Fruit fly (Drosophila melanogaster): ENCODE measurements around the gene Acbp5.

Acbp5 gene

DNA sequence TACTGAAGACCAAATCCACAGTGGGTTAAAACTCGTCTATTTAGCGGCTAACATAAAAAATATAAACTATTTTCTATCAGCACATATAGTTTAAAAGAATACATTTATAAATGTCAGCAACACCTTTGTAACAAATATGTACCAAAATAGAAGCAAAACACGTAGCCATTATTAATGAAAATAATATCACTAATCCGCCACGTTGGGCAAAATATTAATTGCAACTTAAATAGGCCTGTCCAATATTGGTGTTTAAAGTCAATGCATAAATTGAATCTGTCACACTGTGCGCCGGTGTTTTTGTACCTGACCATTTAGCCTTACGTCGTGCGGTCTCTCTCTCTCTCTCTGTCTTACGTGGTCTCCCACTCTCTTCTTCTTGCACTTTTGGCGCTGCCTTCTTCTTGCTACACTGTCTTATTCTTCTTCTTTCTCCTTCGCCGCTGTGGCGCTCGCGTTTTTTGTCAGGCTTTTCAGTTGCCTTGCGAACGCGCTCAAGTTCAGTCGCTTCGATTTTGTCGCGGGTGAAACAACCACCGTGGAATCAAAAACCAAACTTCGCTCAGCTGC lies 22.3 kb downstream of the Acbp5 start (continued):
- TF ChIP-seq slou (GFP tag; optimal IDR thresholded peaks at IDR 0.05) (peak; percentile 80), Fer3 (tag; optimal IDR thresholded peaks at IDR 0.05) (peak; percentile 92), Mrtf (GFP tag; IDR thresholded peaks at IDR 0.05) (peak; percentile 97), CG4617 (GFP tag; optimal IDR thresholded peaks at IDR 0.05; ENCODE audit: borderline replicate concordance) (peak; percentile 97), phol (tag; optimal IDR thresholded peaks at IDR 0.05) (peak; percentile 98), lmd (GFP tag; IDR thresholded peaks at IDR 0.05) (peak; percentile 99), Ravus (GFP tag; IDR thresholded peaks at IDR 0.05) (peak; percentile 88), gsb (GFP tag; IDR thresholded peaks at IDR 0.05) (peak; percentile 97), ERR (GFP tag; optimal IDR thresholded peaks at IDR 0.05) (peak; percentile 91), run (tag; optimal IDR thresholded peaks at IDR 0.05) (peak; percentile 96), so (GFP tag; IDR thresholded peaks at IDR 0.05) (peak; percentile 98), shn (GFP tag; optimal IDR thresholded peaks at IDR 0.05) (peak; percentile 98), peb (GFP tag; IDR thresholded peaks at IDR 0.05) (peak; percentile 97), CG17359 (tag; optimal IDR thresholded peaks at IDR 0.05) (peak; percentile 95), sens (GFP tag) (peak; percentile 100), pnt (GFP tag; optimal IDR thresholded peaks at IDR 0.05) (peak; percentile 97), CG10543 (GFP tag; optimal IDR thresholded peaks at IDR 0.05) (peak; percentile 98)

- TF ChIP-seq CG8944 (GFP tag; optimal IDR thresholded peaks at IDR 0.05) (no peak), CG34224 (GFP tag; IDR thresholded peaks at IDR 0.05; ENCODE audit: partially characterized antibody) (no peak), CG14441 (GFP tag; IDR thresholded peaks at IDR 0.05) (peak; percentile 42; the same call in 1 of the 2 replicates), HmgD (GFP tag; optimal IDR thresholded peaks at IDR 0.05) (no peak), CG14667 (GFP tag; IDR thresholded peaks at IDR 0.05) (peak; percentile 21; the same call in 1 of the 2 replicates), sob (GFP tag; IDR thresholded peaks at IDR 0.05) (no peak; the same call in 1 of the 2 replicates), da (GFP tag; optimal IDR thresholded peaks at IDR 0.05) (no peak), CG31441 (GFP tag; IDR thresholded peaks at IDR 0.05) (peak; percentile 82; the same call in 1 of the 2 replicates), Dip2 (GFP tag; IDR thresholded peaks at IDR 0.05) (no peak), CG5180 (GFP tag; optimal IDR thresholded peaks at IDR 0.05) (no peak), Six4 (GFP tag; optimal IDR thresholded peaks at IDR 0.05) (no peak), salm (tag; optimal IDR thresholded peaks at IDR 0.05) (no peak), Mes4 (GFP tag; optimal IDR thresholded peaks at IDR 0.05) (no peak), peb (GFP tag; IDR thresholded peaks at IDR 0.05) (peak; percentile 65), CG7745 (tag; optimal IDR thresholded peaks at IDR 0.05) (no peak), slp2 (GFP tag; optimal IDR thresholded peaks at IDR 0.05) (no peak), Dp (GFP tag; optimal IDR thresholded peaks at IDR 0.05) (no peak), sr (GFP tag; IDR thresholded peaks at IDR 0.05) (0 out of 3 replicates have a peak, but pooled peaks have one; percentile 17), CG2199 (GFP tag; IDR thresholded peaks at IDR 0.05) (no peak), CG8765 (GFP tag; IDR thresholded peaks at IDR 0.05) (peak; percentile 18; the same call in 1 of the 2 replicates), bowl (GFP tag; IDR thresholded peaks at IDR 0.05) (peak; percentile 40; the same call in 1 of the 2 replicates), Dip3 (GFP tag; optimal IDR thresholded peaks at IDR 0.05) (no peak), hkb (optimal IDR thresholded peaks at IDR 0.05) (no peak), hkb (GFP tag; IDR thresholded peaks at IDR 0.05) (peak; percentile 31), dan (GFP tag; IDR thresholded peaks at IDR 0.05) (no peak), CG4854 (GFP tag; optimal IDR thresholded peaks at IDR 0.05) (no peak), bsh (GFP tag; optimal IDR thresholded peaks at IDR 0.05) (peak in 1 of 2 experiments; percentile 81), CG14014 (GFP tag; IDR thresholded peaks at IDR 0.05) (no peak; the same call in 1 of the 2 replicates), Meics (GFP tag; optimal IDR thresholded peaks at IDR 0.05) (no peak), CG42726 (GFP tag; IDR thresholded peaks at IDR 0.05; ENCODE audit: partially characterized antibody) (no peak), Sox100B (GFP tag; optimal IDR thresholded peaks at IDR 0.05) (no peak), Hr78 (GFP tag; optimal IDR thresholded peaks at IDR 0.05) (peak in 1 of 2 experiments; percentile 42), Aef1 (GFP tag; IDR thresholded peaks at IDR 0.05) (no peak), sug (tag; optimal IDR thresholded peaks at IDR 0.05) (no peak), Poxn (GFP tag; IDR thresholded peaks at IDR 0.05) (no peak)
Observed at dm6 chr3L:8765493-8765892, 22.9 kb downstream of the Acbp5 start.

All from whole organism, embryonic.